Fruit fly (Drosophila melanogaster) whole organism, embryonic: ENCODE results near the gene spz3.

ENCODE experiments used
- ATbp ChIP-seq: fragments of 200-800 bp; sonication (Bioruptor generic); optimal IDR thresholded peaks from 2 replicates; lab custom pipeline; 2017; ENCODE audit warnings: missing biosample characterization, mild to moderate bottlenecking, missing genetic modification characterization, missing genetic modification reagents
- Abd-B ChIP-seq: fragments of 200-800 bp; sonication (Bioruptor generic); optimal IDR thresholded peaks from 2 replicates; lab custom pipeline; 2018; ENCODE audit warnings: missing biosample characterization, mild to moderate bottlenecking, missing genetic modification characterization, moderate library complexity
- B-H1 ChIP-seq: fragments of 200-800 bp; sonication (Bioruptor generic); IDR thresholded peaks from 3 replicates; pipeline ENCODE4 v1.3.6; 2022; ENCODE audit warnings: missing biosample characterization, missing genetic modification characterization
- CG10209 ChIP-seq: fragments of 200-800 bp; sonication (Bioruptor generic); optimal IDR thresholded peaks from 3 replicates; lab custom pipeline; 2017; ENCODE audit warnings: missing biosample characterization, mild to moderate bottlenecking, missing genetic modification characterization, missing genetic modification reagents
- CG1024 ChIP-seq: fragments of 200-800 bp; sonication (Bioruptor generic); IDR thresholded peaks from 2 replicates; pipeline ENCODE4 v1.3.6; 2022; ENCODE audit warnings: missing biosample characterization, missing genetic modification characterization
- CG11247 ChIP-seq: fragments of 200-800 bp; sonication (Bioruptor generic); IDR thresholded peaks from 2 replicates; pipeline ENCODE4 v1.3.6; 2022; ENCODE audit warnings: missing biosample characterization, missing genetic modification characterization
- CG11560 ChIP-seq: fragments of 200-800 bp; sonication (Bioruptor generic); IDR thresholded peaks from 3 replicates; pipeline ENCODE4 v1.3.6; 2022; ENCODE audit warnings: missing biosample characterization, missing genetic modification characterization
- CG13424 ChIP-seq: fragments of 200-800 bp; sonication (Bioruptor generic); optimal IDR thresholded peaks from 2 replicates; lab custom pipeline; 2019; ENCODE audit warnings: missing biosample characterization, mild to moderate bottlenecking, missing genetic modification characterization, moderate library complexity
- CG17802 ChIP-seq: fragments of 200-800 bp; sonication (Bioruptor generic); optimal IDR thresholded peaks from 2 replicates; lab custom pipeline; 2018; ENCODE audit warnings: missing biosample characterization, mild to moderate bottlenecking, missing genetic modification characterization, moderate library complexity
- CG2116 ChIP-seq: fragments of 200-800 bp; sonication (Bioruptor generic); optimal IDR thresholded peaks from 3 replicates; lab custom pipeline; 2018; ENCODE audit warnings: missing biosample characterization, mild to moderate bottlenecking, missing genetic modification characterization
- CG31224 ChIP-seq: fragments of 200-800 bp; sonication (Bioruptor generic); IDR thresholded peaks from 2 replicates; pipeline ENCODE4 v1.3.6; 2022; ENCODE audit warnings: missing biosample characterization, missing genetic modification characterization
- CG33557 ChIP-seq: fragments of 200-800 bp; sonication (Bioruptor generic); optimal IDR thresholded peaks from 2 replicates; lab custom pipeline; 2019; ENCODE audit warnings: missing biosample characterization, mild to moderate bottlenecking, missing genetic modification characterization, moderate library complexity
- CG4424 ChIP-seq: fragments of 200-800 bp; sonication (Bioruptor generic); optimal IDR thresholded peaks from 3 replicates; lab custom pipeline; 2016; ENCODE audit warnings: missing biosample characterization, missing genetic modification characterization
- CG6689 ChIP-seq: fragments of 200-800 bp; sonication (Bioruptor generic); IDR thresholded peaks from 2 replicates; pipeline ENCODE4 v1.3.6; 2022; ENCODE audit warnings: missing biosample characterization, missing genetic modification characterization
- CG7556 ChIP-seq: fragments of 200-800 bp; sonication (Bioruptor generic); optimal IDR thresholded peaks from 2 replicates; lab custom pipeline; 2017; ENCODE audit warnings: missing biosample characterization, mild to moderate bottlenecking, missing genetic modification characterization
- CG8765 ChIP-seq: fragments of 200-800 bp; sonication (Bioruptor generic); IDR thresholded peaks from 2 replicates; pipeline ENCODE4 v1.3.6; 2022; ENCODE audit warnings: missing biosample characterization, missing genetic modification characterization
- CG8924 ChIP-seq: fragments of 200-800 bp; optimal IDR thresholded peaks from 3 replicates; lab custom pipeline; 2019; ENCODE audit warnings: missing biosample characterization, mild to moderate bottlenecking, missing genetic modification characterization, moderate library complexity
- Elba2 ChIP-seq: fragments of 200-800 bp; sonication (Bioruptor generic); optimal IDR thresholded peaks from 3 replicates; lab custom pipeline; 2016; ENCODE audit warnings: missing biosample characterization, missing genetic modification characterization
- GATAe ChIP-seq: fragments of 200-800 bp; sonication (Bioruptor generic); conservative IDR thresholded peaks from 2 replicates; pipeline ENCODE4 v1.3.6; 2022; ENCODE audit warnings: missing biosample characterization, missing genetic modification characterization
- Gug ChIP-seq: fragments of 200-800 bp; sonication (Bioruptor generic); IDR thresholded peaks from 4 replicates; pipeline ENCODE4 v1.3.6; 2022; ENCODE audit warnings: missing biosample characterization, missing genetic modification characterization
- HLH54F ChIP-seq: fragments of 200-800 bp; sonication (Bioruptor generic); optimal IDR thresholded peaks from 3 replicates; lab custom pipeline; 2016; ENCODE audit warnings: missing biosample characterization, missing genetic modification characterization
- Hmr ChIP-seq: fragments of 200-800 bp; sonication (Bioruptor generic); optimal IDR thresholded peaks from 3 replicates; lab custom pipeline; 2017; ENCODE audit warnings: mild to moderate bottlenecking, missing biosample characterization, missing genetic modification reagents, missing genetic modification characterization
- MESR4 ChIP-seq: fragments of 200-800 bp; sonication (Bioruptor generic); optimal IDR thresholded peaks from 2 replicates; lab custom pipeline; 2018; ENCODE audit warnings: missing biosample characterization, mild to moderate bottlenecking, missing genetic modification characterization, moderate library complexity
- MTF-1 ChIP-seq: fragments of 200-800 bp; sonication (Bioruptor generic); optimal IDR thresholded peaks from 2 replicates; lab custom pipeline; 2018; ENCODE audit warnings: missing biosample characterization, mild to moderate bottlenecking, missing genetic modification characterization, borderline replicate concordance
- Myb ChIP-seq: fragments of 200-800 bp; sonication (Bioruptor generic); optimal IDR thresholded peaks from 2 replicates; lab custom pipeline; 2016; ENCODE audit warnings: missing biosample characterization, missing genetic modification characterization
- Oaz ChIP-seq: fragments of 200-800 bp; sonication (Bioruptor generic); IDR thresholded peaks from 2 replicates; pipeline ENCODE4 v1.3.6; 2022; ENCODE audit warnings: missing biosample characterization, missing genetic modification characterization
- Spps ChIP-seq: fragments of 200-800 bp; sonication (Bioruptor generic); optimal IDR thresholded peaks from 2 replicates; lab custom pipeline; 2018; ENCODE audit warnings: missing biosample characterization, mild to moderate bottlenecking, missing genetic modification characterization
- Vsx1 ChIP-seq: fragments of 200-800 bp; sonication (Bioruptor generic); optimal IDR thresholded peaks from 2 replicates; lab custom pipeline; 2017; ENCODE audit warnings: missing biosample characterization, mild to moderate bottlenecking, missing genetic modification characterization, missing genetic modification reagents
- al ChIP-seq: fragments of 200-800 bp; sonication (Bioruptor generic); IDR thresholded peaks from 2 replicates; pipeline ENCODE4 v1.3.6; 2022; ENCODE audit warnings: missing biosample characterization, missing genetic modification characterization
- ap ChIP-seq: fragments of 200-800 bp; sonication (Bioruptor generic); IDR thresholded peaks from 2 replicates; pipeline ENCODE4 v1.3.6; 2022; ENCODE audit warnings: missing biosample characterization, missing genetic modification characterization
- ato ChIP-seq: fragments of 200-800 bp; sonication (Bioruptor generic); IDR thresholded peaks from 2 replicates; pipeline ENCODE4 v1.3.6; 2022; ENCODE audit warnings: missing biosample characterization, missing genetic modification characterization; ENCODE audit not compliant: partially characterized antibody
- az2 ChIP-seq: fragments of 200-800 bp; sonication (Bioruptor generic); optimal IDR thresholded peaks from 3 replicates; lab custom pipeline; 2016; ENCODE audit warnings: missing biosample characterization, missing genetic modification characterization
- cad ChIP-seq: fragments of >200 bp; optimal IDR thresholded peaks from 2 replicates; lab custom pipeline; 2017; ENCODE audit warnings: missing biosample characterization, missing genetic modification characterization
- cwo ChIP-seq: fragments of 200-800 bp; sonication (Bioruptor generic); optimal IDR thresholded peaks from 3 replicates; lab custom pipeline; 2017; ENCODE audit warnings: missing biosample characterization, missing genetic modification characterization, mild to moderate bottlenecking, moderate library complexity, missing genetic modification reagents
- danr ChIP-seq: fragments of 200-800 bp; sonication (Bioruptor generic); IDR thresholded peaks from 2 replicates; pipeline ENCODE4 v1.3.6; 2022; ENCODE audit warnings: missing biosample characterization, missing genetic modification characterization
- disco-r ChIP-seq: fragments of 200-800 bp; sonication (Bioruptor generic); optimal IDR thresholded peaks from 2 replicates; lab custom pipeline; 2016; ENCODE audit warnings: missing biosample characterization, missing genetic modification characterization
- dmrt11E ChIP-seq: fragments of 200-800 bp; sonication (Bioruptor generic); optimal IDR thresholded peaks from 3 replicates; lab custom pipeline; 2018; ENCODE audit warnings: missing biosample characterization, mild to moderate bottlenecking, missing genetic modification characterization, moderate library complexity
- dmrt99B ChIP-seq: fragments of 200-800 bp; sonication (Bioruptor generic); optimal IDR thresholded peaks from 2 replicates; lab custom pipeline; 2018; ENCODE audit warnings: missing biosample characterization, mild to moderate bottlenecking, missing genetic modification characterization, moderate library complexity
- gem ChIP-seq: fragments of 200-800 bp; sonication (Bioruptor generic); optimal IDR thresholded peaks from 2 replicates; lab custom pipeline; 2019; ENCODE audit warnings: missing biosample characterization, mild to moderate bottlenecking, missing genetic modification characterization, moderate library complexity
- gsb ChIP-seq: fragments of 200-800 bp; sonication (Bioruptor generic); IDR thresholded peaks from 2 replicates; pipeline ENCODE4 v1.3.6; 2022; ENCODE audit warnings: missing biosample characterization, missing genetic modification characterization
- gt ChIP-seq: fragments of 200-800 bp; sonication (Bioruptor generic); IDR thresholded peaks from 2 replicates; pipeline ENCODE4 v1.3.6; 2022; ENCODE audit warnings: missing biosample characterization, missing genetic modification characterization
- h ChIP-seq: fragments of >200 bp; optimal IDR thresholded peaks from 2 replicates; lab custom pipeline; 2017
- inv ChIP-seq: fragments of 200-800 bp; sonication (Bioruptor generic); IDR thresholded peaks from 2 replicates; pipeline ENCODE4 v1.3.6; 2022; ENCODE audit warnings: missing biosample characterization, missing genetic modification characterization; ENCODE audit not compliant: partially characterized antibody
- jumu ChIP-seq: fragments of 200-800 bp; sonication (Bioruptor generic); optimal IDR thresholded peaks from 3 replicates; lab custom pipeline; 2016; ENCODE audit warnings: missing biosample characterization, missing genetic modification characterization
- ken ChIP-seq: fragments of 200-800 bp; sonication (Bioruptor generic); IDR thresholded peaks from 3 replicates; pipeline ENCODE4 v1.3.6; 2022; ENCODE audit warnings: missing biosample characterization, missing genetic modification characterization
- lbe ChIP-seq: fragments of 200-800 bp; sonication (Bioruptor generic); optimal IDR thresholded peaks from 2 replicates; lab custom pipeline; 2016; ENCODE audit warnings: missing biosample characterization, mild to moderate bottlenecking, missing genetic modification characterization
- odd ChIP-seq: fragments of 200-800 bp; sonication (Bioruptor generic); optimal IDR thresholded peaks from 2 replicates; lab custom pipeline; 2017; ENCODE audit warnings: missing biosample characterization, mild to moderate bottlenecking, missing genetic modification characterization
- pum ChIP-seq: fragments of 200-800 bp; sonication (Bioruptor generic); optimal IDR thresholded peaks from 2 replicates; lab custom pipeline; 2016; ENCODE audit warnings: missing biosample characterization, missing genetic modification characterization
- sens ChIP-seq: fragments of 200-800 bp; sonication (Bioruptor generic); peaks from one replicate; lab custom pipeline; 2016; ENCODE audit warnings: missing biosample characterization, missing genetic modification characterization
- trem ChIP-seq: fragments of 200-800 bp; optimal IDR thresholded peaks from 3 replicates; lab custom pipeline; 2019; ENCODE audit warnings: missing biosample characterization, mild to moderate bottlenecking, missing genetic modification characterization, moderate library complexity
- ttk ChIP-seq: fragments of 200-800 bp; sonication (Bioruptor generic); IDR thresholded peaks from 2 replicates; pipeline ENCODE4 v2.1.2; 2022; ENCODE audit warnings: missing biosample characterization, missing genetic modification characterization
- zfh1 ChIP-seq: fragments of 200-800 bp; sonication (Bioruptor generic); IDR thresholded peaks from 3 replicates; pipeline ENCODE4 v1.3.6; 2022; ENCODE audit warnings: missing biosample characterization, missing genetic modification characterization

Gene spz3

dm6 chr2L:7925389-7925788, 46.0 kb upstream of the spz3 start (continued):
- TF ChIP-seq danr (GFP tag; lab: Robert Waterston, UW) (peak; percentile 77), cad (GFP tag; lab: Kevin White, UChicago) (no peak), ken (peak; percentile 87), al (GFP tag; lab: Robert Waterston, UW) (peak; percentile 62), cwo (peak; percentile 90), CG11247 (GFP tag; lab: Robert Waterston, UW) (peak; percentile 84), jumu (GFP tag; lab: Kevin White, UChicago) (peak; percentile 91), odd (GFP tag; lab: Kevin White, UChicago) (peak; percentile 85), HLH54F (peak; percentile 80), Oaz (GFP tag; lab: Robert Waterston, UW) (peak; percentile 82), GATAe (GFP tag; lab: Robert Waterston, UW) (peak; percentile 49; the same call in 1 of the 2 replicates), ATbp (GFP tag; lab: Kevin White, UChicago) (peak; percentile 87), CG31224 (GFP tag; lab: Robert Waterston, UW) (peak; percentile 74), CG1024 (peak; percentile 82), zfh1 (peak; percentile 87), gsb (GFP tag; lab: Robert Waterston, UW) (peak; percentile 69), CG13424 (tag; lab: Kevin White, UChicago) (peak; percentile 91), ttk (GFP tag; lab: Robert Waterston, UW) (peak; percentile 91), pum (GFP tag; lab: Kevin White, UChicago) (peak; percentile 77), CG6689 (GFP tag; lab: Robert Waterston, UW) (peak; percentile 91), Abd-B (GFP tag; lab: Kevin White, UChicago) (peak; percentile 89), ato (GFP tag; lab: Robert Waterston, UW) (no peak), Spps (tag; lab: Kevin White, UChicago) (peak; percentile 77), trem (tag; lab: Kevin White, UChicago) (peak; percentile 70), gt (GFP tag; lab: Robert Waterston, UW) (peak; percentile 71; the same call in 1 of the 2 replicates), CG8765 (peak; percentile 70; the same call in 1 of the 2 replicates), Elba2 (GFP tag; lab: Kevin White, UChicago) (no peak), Gug (GFP tag; lab: Robert Waterston, UW) (peak; percentile 82), dmrt99B (tag; lab: Kevin White, UChicago) (peak; percentile 96), MESR4 (GFP tag; lab: Kevin White, UChicago) (no peak), Hmr (GFP tag; lab: Kevin White, UChicago) (peak; percentile 91), CG7556 (peak; percentile 93), CG8924 (peak; percentile 89), h (lab: Kevin White, UChicago) (no peak), CG10209 (GFP tag; lab: Kevin White, UChicago) (peak; percentile 83), sens (peak; percentile 98), inv (no peak), dmrt11E (tag; lab: Kevin White, UChicago) (peak; percentile 62), Vsx1 (GFP tag; lab: Kevin White, UChicago) (peak; percentile 52), ap (GFP tag; lab: Robert Waterston, UW) (peak; percentile 87), gem (tag; lab: Kevin White, UChicago) (peak; percentile 91), disco-r (GFP tag; lab: Kevin White, UChicago) (peak; percentile 71), CG33557 (GFP tag; lab: Kevin White, UChicago) (peak; percentile 41), MTF-1 (GFP tag; lab: Kevin White, UChicago) (peak; percentile 74), CG2116 (GFP tag; lab: Kevin White, UChicago) (peak; percentile 31), Myb (peak; percentile 59), lbe (GFP tag; lab: Kevin White, UChicago) (peak; percentile 71), CG4424 (peak; percentile 85), CG11560 (tag; lab: Robert Waterston, UW) (peak; percentile 64), CG17802 (tag; lab: Kevin White, UChicago) (peak; percentile 68), az2 (GFP tag; lab: Kevin White, UChicago) (peak; percentile 88), B-H1 (GFP tag; lab: Robert Waterston, UW) (peak; percentile 87)
